Worm (Caenorhabditis elegans) whole organism, late embryonic: ENCODE measurements around the gene sel-12.
A peak's percentile ranks its signal among the peaks of the same experiment; 100 is the strongest.

Source experiments
- C08G9.2 ChIP-seq: sonication (generic microtip); optimal IDR thresholded peaks from 2 replicates; lab custom pipeline; 2016; ENCODE audit warnings: mild to moderate bottlenecking, missing genetic modification characterization, moderate library complexity, missing compliant biosample characterization
- C38D4.7 ChIP-seq: fragments of 200-800 bp; sonication (Bioruptor generic); optimal IDR thresholded peaks from 2 replicates; lab custom pipeline; 2018; ENCODE audit warnings: mild to moderate bottlenecking, missing genetic modification characterization, moderate library complexity, missing compliant biosample characterization
- F13H6.1 ChIP-seq: sonication (generic microtip); optimal IDR thresholded peaks from 2 replicates; lab custom pipeline; 2016; ENCODE audit warnings: missing genetic modification characterization, missing compliant biosample characterization
- K02D7.2 ChIP-seq: sonication (generic microtip); optimal IDR thresholded peaks from 2 replicates; lab custom pipeline; 2017; ENCODE audit warnings: mild to moderate bottlenecking, missing genetic modification characterization, missing compliant biosample characterization
- K09A11.1 ChIP-seq: sonication (generic microtip); optimal IDR thresholded peaks from 2 replicates; lab custom pipeline; 2017; ENCODE audit warnings: antibody characterized with exemption, mild to moderate bottlenecking, missing genetic modification characterization, missing compliant biosample characterization; ENCODE audit not compliant: insufficient read depth
- T23F11.4 ChIP-seq: fragments of 200-800 bp; sonication (Bioruptor generic); optimal IDR thresholded peaks from 2 replicates; lab custom pipeline; 2018; ENCODE audit warnings: mild to moderate bottlenecking, missing genetic modification characterization, missing compliant biosample characterization
- Y22D7AL.16 ChIP-seq: sonication (generic microtip); optimal IDR thresholded peaks from 2 replicates; lab custom pipeline; 2016; ENCODE audit warnings: missing genetic modification characterization, missing compliant biosample characterization
- ahr-1 ChIP-seq: sonication (generic microtip); optimal IDR thresholded peaks from 2 replicates; lab custom pipeline; 2016; ENCODE audit warnings: missing genetic modification characterization, missing compliant biosample characterization
- ama-1 ChIP-seq: fragments of 150-350 bp; optimal IDR thresholded peaks from 2 replicates; lab custom pipeline; 2014
- ceh-14 ChIP-seq: sonication (generic microtip); optimal IDR thresholded peaks from 2 replicates; lab custom pipeline; 2016; ENCODE audit warnings: missing genotype, missing genetic modification characterization, missing compliant biosample characterization
- ceh-18 ChIP-seq: sonication (generic microtip); optimal IDR thresholded peaks from 2 replicates; lab custom pipeline; 2016; ENCODE audit warnings: missing genetic modification characterization, missing compliant biosample characterization
- ceh-19 ChIP-seq: fragments of 200-800 bp; sonication (Bioruptor generic); optimal IDR thresholded peaks from 2 replicates; lab custom pipeline; 2018; ENCODE audit warnings: mild to moderate bottlenecking, missing genetic modification characterization, missing compliant biosample characterization
- ceh-22 ChIP-seq: sonication (generic microtip); optimal IDR thresholded peaks from 2 replicates; lab custom pipeline; 2017; ENCODE audit warnings: missing biosample characterization, missing genetic modification characterization
- ceh-24 ChIP-seq: sonication (generic microtip); optimal IDR thresholded peaks from 2 replicates; lab custom pipeline; 2016; ENCODE audit warnings: mild to moderate bottlenecking, missing genetic modification characterization, missing compliant biosample characterization
- ceh-30 ChIP-seq: fragments of 150-350 bp; optimal IDR thresholded peaks from 2 replicates; lab custom pipeline; 2014; ENCODE audit warnings: missing biosample characterization, missing genetic modification characterization
- ceh-31 ChIP-seq: sonication (generic microtip); optimal IDR thresholded peaks from 2 replicates; lab custom pipeline; 2016; ENCODE audit warnings: missing genetic modification characterization, missing compliant biosample characterization
- ceh-45 ChIP-seq: fragments of 200-800 bp; sonication (Bioruptor generic); IDR thresholded peaks from 2 replicates; pipeline ENCODE4 v1.3.6; 2022; ENCODE audit warnings: missing genetic modification reagents, missing genetic modification characterization, missing compliant biosample characterization
- ceh-6 ChIP-seq: fragments of 200-800 bp; sonication (Bioruptor generic); optimal IDR thresholded peaks from 2 replicates; lab custom pipeline; 2018; ENCODE audit warnings: mild to moderate bottlenecking, missing genetic modification characterization, missing compliant biosample characterization
- ceh-9 ChIP-seq: sonication (generic microtip); optimal IDR thresholded peaks from 2 replicates; lab custom pipeline; 2016; ENCODE audit warnings: mild to moderate bottlenecking, missing genetic modification characterization, inconsistent platforms, missing compliant biosample characterization
- che-1 ChIP-seq: sonication (generic microtip); optimal IDR thresholded peaks from 2 replicates; lab custom pipeline; 2016; ENCODE audit warnings: mild to moderate bottlenecking, missing genetic modification characterization, missing compliant biosample characterization
- elt-2 ChIP-seq: sonication (generic microtip); optimal IDR thresholded peaks from 2 replicates; lab custom pipeline; 2016; ENCODE audit warnings: missing genetic modification reagents, missing genetic modification characterization, missing compliant biosample characterization
- elt-4 ChIP-seq: sonication (generic microtip); optimal IDR thresholded peaks from 2 replicates; lab custom pipeline; 2016; ENCODE audit warnings: missing genetic modification characterization, missing compliant biosample characterization
- eyg-1 ChIP-seq: sonication (generic microtip); optimal IDR thresholded peaks from 2 replicates; lab custom pipeline; 2016; ENCODE audit warnings: missing genotype, missing genetic modification characterization, missing compliant biosample characterization
- fax-1 ChIP-seq: sonication (generic microtip); optimal IDR thresholded peaks from 2 replicates; lab custom pipeline; 2016; ENCODE audit warnings: missing genotype, missing genetic modification characterization, missing compliant biosample characterization
- fkh-6 ChIP-seq: sonication (generic microtip); optimal IDR thresholded peaks from 2 replicates; lab custom pipeline; 2016; ENCODE audit warnings: missing genetic modification characterization, missing compliant biosample characterization
- hlh-13 ChIP-seq: fragments of 200-800 bp; sonication (Bioruptor generic); optimal IDR thresholded peaks from 2 replicates; lab custom pipeline; 2018; ENCODE audit warnings: mild to moderate bottlenecking, missing genetic modification characterization, missing compliant biosample characterization
- hlh-15 ChIP-seq: sonication (generic microtip); optimal IDR thresholded peaks from 2 replicates; lab custom pipeline; 2016; ENCODE audit warnings: missing genetic modification characterization, missing compliant biosample characterization
- hlh-30 ChIP-seq: sonication (generic microtip); optimal IDR thresholded peaks from 2 replicates; lab custom pipeline; 2017; ENCODE audit warnings: antibody characterized with exemption, missing genetic modification characterization, missing compliant biosample characterization; ENCODE audit not compliant: insufficient read depth
- hlh-6 ChIP-seq: sonication (generic microtip); optimal IDR thresholded peaks from 2 replicates; lab custom pipeline; 2016; ENCODE audit warnings: missing genotype, missing genetic modification characterization, missing compliant biosample characterization
- hlh-8 ChIP-seq: sonication (generic microtip); optimal IDR thresholded peaks from 2 replicates; lab custom pipeline; 2016; ENCODE audit warnings: missing genotype, missing genetic modification characterization, missing compliant biosample characterization
- madf-2 ChIP-seq: sonication (generic microtip); optimal IDR thresholded peaks from 2 replicates; lab custom pipeline; 2017; ENCODE audit warnings: missing genetic modification characterization, missing compliant biosample characterization
- nfya-1 ChIP-seq: sonication (generic microtip); optimal IDR thresholded peaks from 2 replicates; lab custom pipeline; 2017; ENCODE audit warnings: missing genetic modification characterization, mild to moderate bottlenecking, missing compliant biosample characterization, antibody characterized with exemption, moderate library complexity
- nhr-11 ChIP-seq: fragments of 150-350 bp; optimal IDR thresholded peaks from 2 replicates; lab custom pipeline; 2014; ENCODE audit warnings: missing biosample characterization, missing genetic modification characterization
- nhr-232 ChIP-seq: sonication (generic microtip); optimal IDR thresholded peaks from 2 replicates; lab custom pipeline; 2016; ENCODE audit warnings: missing genetic modification characterization, missing compliant biosample characterization
- odd-2 ChIP-seq: sonication (generic microtip); optimal IDR thresholded peaks from 2 replicates; lab custom pipeline; 2017; ENCODE audit warnings: antibody characterized with exemption, mild to moderate bottlenecking, missing genetic modification characterization, missing compliant biosample characterization
- pat-9 ChIP-seq: fragments of 200-800 bp; sonication (Bioruptor generic); optimal IDR thresholded peaks from 2 replicates; lab custom pipeline; 2018; ENCODE audit warnings: mild to moderate bottlenecking, missing genetic modification characterization, moderate library complexity, missing compliant biosample characterization
- pax-1 ChIP-seq: fragments of 150-350 bp; optimal IDR thresholded peaks from 2 replicates; lab custom pipeline; 2014; ENCODE audit warnings: missing biosample characterization, missing genetic modification characterization
- pha-4 ChIP-seq: fragments of 150-350 bp; optimal IDR thresholded peaks from 2 replicates; lab custom pipeline; 2018; ENCODE audit warnings: missing biosample characterization, missing genetic modification reagents, missing genetic modification characterization
- pros-1 ChIP-seq: fragments of 150-350 bp; optimal IDR thresholded peaks from 2 replicates; lab custom pipeline; 2014; ENCODE audit warnings: missing biosample characterization, missing genetic modification reagents, missing genetic modification characterization
- ref-2 ChIP-seq: sonication (generic microtip); optimal IDR thresholded peaks from 2 replicates; lab custom pipeline; 2016; ENCODE audit warnings: missing genetic modification characterization, missing compliant biosample characterization
- syd-9 ChIP-seq: sonication (generic microtip); optimal IDR thresholded peaks from 2 replicates; lab custom pipeline; 2016; ENCODE audit warnings: mild to moderate bottlenecking, missing genetic modification characterization, moderate library complexity, missing compliant biosample characterization
- ttx-3 ChIP-seq: sonication (generic microtip); optimal IDR thresholded peaks from 2 replicates; lab custom pipeline; 2016; ENCODE audit warnings: missing genetic modification reagents, missing genetic modification characterization, missing compliant biosample characterization
- unc-42 ChIP-seq: sonication (generic microtip); optimal IDR thresholded peaks from 2 replicates; lab custom pipeline; 2016; ENCODE audit warnings: missing genotype, missing genetic modification characterization, missing compliant biosample characterization
- unc-55 ChIP-seq: sonication (generic microtip); optimal IDR thresholded peaks from 2 replicates; lab custom pipeline; 2017; ENCODE audit warnings: missing biosample characterization, missing genetic modification reagents, missing genetic modification characterization
- unc-86 ChIP-seq: sonication (generic microtip); optimal IDR thresholded peaks from 2 replicates; lab custom pipeline; 2016; ENCODE audit warnings: missing genetic modification characterization, missing compliant biosample characterization
- zip-5 ChIP-seq: sonication (generic microtip); optimal IDR thresholded peaks from 2 replicates; lab custom pipeline; 2016; ENCODE audit warnings: missing genetic modification characterization, missing compliant biosample characterization
- ztf-16 ChIP-seq: sonication (generic microtip); optimal IDR thresholded peaks from 2 replicates; lab custom pipeline; 2017; ENCODE audit warnings: missing genetic modification characterization, missing compliant biosample characterization

sel-12 gene

ce11 chrX:949466-949865, 33.8 kb downstream of the sel-12 start (continued):
- TF ChIP-seq che-1 = no peak
- TF ChIP-seq nfya-1 = peak; percentile 96
- TF ChIP-seq syd-9 (tag; lab: Kevin White, UChicago) = peak; percentile 80
- TF ChIP-seq ref-2 (tag; lab: Kevin White, UChicago) = peak; percentile 94
- TF ChIP-seq unc-86 = peak; percentile 51
- peak; percentile 7 for TF ChIP-seq Y22D7AL.16
- peak; percentile 95 for TF ChIP-seq ceh-30 (tag; lab: Kevin White, UChicago)
- no peak for TF ChIP-seq hlh-15 (tag; lab: Kevin White, UChicago)
- TF ChIP-seq hlh-13 (GFP tag; lab: Kevin White, UChicago) = no peak
- TF ChIP-seq ceh-22 (tag; lab: Kevin White, UChicago) = peak; percentile 28
- TF ChIP-seq elt-2 = peak; percentile 35
- TF ChIP-seq madf-2 (tag; lab: Kevin White, UChicago) = peak; percentile 49
- TF ChIP-seq pha-4 (tag; lab: Kevin White, UChicago) = no peak
- TF ChIP-seq ceh-9 = no peak
- TF ChIP-seq hlh-8 (tag; lab: Kevin White, UChicago) = peak; percentile 17
- no peak for TF ChIP-seq ceh-45 (GFP tag; lab: Robert Waterston, UW)
- TF ChIP-seq nhr-11 = no peak
- peak; percentile 93 for TF ChIP-seq unc-55 (GFP tag; lab: Kevin White, UChicago)
- peak; percentile 27 for TF ChIP-seq fkh-6 (tag; lab: Kevin White, UChicago)
- peak; percentile 74 for TF ChIP-seq pat-9
- TF ChIP-seq hlh-6 (tag; lab: Kevin White, UChicago) = peak; percentile 57
- peak; percentile 79 for TF ChIP-seq ceh-19 (GFP tag; lab: Kevin White, UChicago)
- TF ChIP-seq T23F11.4 (GFP tag; lab: Kevin White, UChicago) = peak; percentile 39
- peak; percentile 58 for TF ChIP-seq pax-1
- TF ChIP-seq ceh-18 (tag; lab: Kevin White, UChicago) = peak; percentile 96
- no peak for TF ChIP-seq ahr-1 (tag; lab: Kevin White, UChicago)
- TF ChIP-seq ztf-16 (tag; lab: Kevin White, UChicago) = peak; percentile 64
- TF ChIP-seq pros-1 (tag; lab: Kevin White, UChicago) = peak; percentile 98
- peak; percentile 32 for TF ChIP-seq K09A11.1 (tag; lab: Kevin White, UChicago)
- TF ChIP-seq ceh-14 = peak; percentile 79
- no peak for TF ChIP-seq odd-2 (tag; lab: Kevin White, UChicago)
- TF ChIP-seq ceh-31 (tag; lab: Kevin White, UChicago) = peak; percentile 97
- TF ChIP-seq unc-42 (tag; lab: Kevin White, UChicago) = peak; percentile 91
- peak; percentile 59 for TF ChIP-seq ttx-3 (tag; lab: Kevin White, UChicago)
- no peak for TF ChIP-seq ama-1 (lab: Kevin White, UChicago)
- TF ChIP-seq eyg-1 (tag; lab: Kevin White, UChicago) = peak; percentile 49
- peak; percentile 47 for TF ChIP-seq F13H6.1
- no peak for TF ChIP-seq zip-5
- peak; percentile 55 for TF ChIP-seq ceh-6 (GFP tag; lab: Kevin White, UChicago)
- no peak for TF ChIP-seq elt-4 (tag; lab: Kevin White, UChicago)
- no peak for TF ChIP-seq ceh-24 (tag; lab: Kevin White, UChicago)
- TF ChIP-seq K02D7.2 (tag; lab: Kevin White, UChicago) = no peak

ce11 chrX:950482-950881, 34.8 kb downstream of the sel-12 start, which contains the start of gene arr-1:
TSS of gene arr-1 (plus strand) at chrX:950782.
- no peak for TF ChIP-seq unc-86
- TF ChIP-seq hlh-30 (tag; lab: Kevin White, UChicago) = no peak
- TF ChIP-seq nhr-232 (tag; lab: Kevin White, UChicago) = no peak
- no peak for TF ChIP-seq ceh-6 (GFP tag; lab: Kevin White, UChicago)
- TF ChIP-seq ama-1 (lab: Kevin White, UChicago) = no peak
- TF ChIP-seq elt-4 (tag; lab: Kevin White, UChicago) = no peak
- no peak for TF ChIP-seq pax-1
- TF ChIP-seq ceh-31 (tag; lab: Kevin White, UChicago) = no peak
- TF ChIP-seq fax-1 (tag; lab: Kevin White, UChicago) = no peak
- no peak for TF ChIP-seq C38D4.7
- TF ChIP-seq K02D7.2 (tag; lab: Kevin White, UChicago) = no peak
- no peak for TF ChIP-seq C08G9.2 (tag; lab: Kevin White, UChicago)
